Worm (Caenorhabditis elegans): ENCODE measurements around the gene ZK418.7.

ce11 chrIII:7095156-7095555 is 14.6 kb upstream of the ZK418.7 start, which contains the start of gene nhr-9:
- TF ChIP-seq pha-4 (tag; optimal IDR thresholded peaks at IDR 0.05) = no peak
- TF ChIP-seq gei-17 (GFP tag; optimal IDR thresholded peaks at IDR 0.05) = no peak
- no peak for TF ChIP-seq die-1 (tag; optimal IDR thresholded peaks at IDR 0.05)
- no peak for TF ChIP-seq D2030.7 (GFP tag; IDR thresholded peaks at IDR 0.05)
- no peak for TF ChIP-seq nhr-27 (tag; optimal IDR thresholded peaks at IDR 0.05)
- TF ChIP-seq hrde-1 (tag; optimal IDR thresholded peaks at IDR 0.05; ENCODE audit: borderline replicate concordance) = no peak
- no peak for TF ChIP-seq ama-1 (optimal IDR thresholded peaks at IDR 0.05)
- no peak for TF ChIP-seq ama-1 (GFP tag; optimal IDR thresholded peaks at IDR 0.05)
